Fruit fly (Drosophila melanogaster): ENCODE data around the gene phol.

DNA sequence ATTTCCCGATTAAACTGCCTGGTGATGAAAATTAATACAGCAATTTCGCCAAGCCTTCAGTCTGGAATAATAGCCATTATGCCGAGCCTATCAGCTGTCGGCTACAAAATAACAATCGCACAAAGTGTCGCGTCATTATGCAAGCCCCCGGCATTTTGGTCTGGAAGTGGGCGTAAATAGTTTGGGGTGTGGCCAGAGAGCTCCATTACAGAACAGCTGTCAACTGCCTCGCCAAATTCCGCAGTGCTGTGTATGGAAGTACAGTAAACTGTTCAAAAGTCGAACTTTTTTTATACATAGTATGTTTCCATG is 35.3 kb downstream of the phol start:
- TF ChIP-seq CG15336 (GFP tag; IDR thresholded peaks at IDR 0.05) (no peak), Hr39 (GFP tag; optimal IDR thresholded peaks at IDR 0.05) (no peak), fd85E (GFP tag; optimal IDR thresholded peaks at IDR 0.05) (no peak), Lpt (GFP tag; optimal IDR thresholded peaks at IDR 0.05) (no peak), Met (GFP tag; optimal IDR thresholded peaks at IDR 0.05) (no peak), CG34406 (GFP tag; optimal IDR thresholded peaks at IDR 0.05) (no peak), CG8632 (GFP tag; optimal IDR thresholded peaks at IDR 0.05) (no peak), CG11762 (GFP tag; optimal IDR thresholded peaks at IDR 0.05; ENCODE audit: insufficient read depth) (no peak), svp (GFP tag) (no peak), Ets21C (GFP tag; optimal IDR thresholded peaks at IDR 0.05) (no peak), CG6163 (GFP tag; IDR thresholded peaks at IDR 0.05) (no peak), eg (GFP tag; IDR thresholded peaks at IDR 0.05) (no peak)

All from whole organism, prepupa.